Worm (Caenorhabditis elegans) whole organism, L1 larva: Measurements from ENCODE around the gene kcc-1.
A peak's percentile ranks its signal among the peaks of the same experiment; 100 is the strongest.

Source experiments
- C34B4.2 ChIP-seq: sonication (generic microtip); optimal IDR thresholded peaks from 2 replicates; lab custom pipeline; 2017; ENCODE audit warnings: mild to moderate bottlenecking, missing genetic modification characterization, missing compliant biosample characterization
- F16B12.6 ChIP-seq: fragments of 150-350 bp; optimal IDR thresholded peaks from 2 replicates; lab custom pipeline; 2014; ENCODE audit warnings: missing biosample characterization, missing genetic modification characterization
- Y116A8C.19 ChIP-seq: sonication (generic microtip); optimal IDR thresholded peaks from 2 replicates; lab custom pipeline; 2016; ENCODE audit warnings: missing compliant biosample characterization, missing genetic modification characterization, borderline replicate concordance
- alr-1 ChIP-seq: fragments of 200-800 bp; sonication (Bioruptor generic); optimal IDR thresholded peaks from 2 replicates; lab custom pipeline; 2018; ENCODE audit warnings: borderline replicate concordance, mild to moderate bottlenecking, missing genetic modification characterization, missing compliant biosample characterization
- ama-1 ChIP-seq: fragments of 150-350 bp; optimal IDR thresholded peaks from 2 replicates; lab custom pipeline; 2014
- ceh-63 ChIP-seq: fragments of 200-800 bp; sonication (Bioruptor generic); optimal IDR thresholded peaks from 2 replicates; lab custom pipeline; 2018; ENCODE audit warnings: mild to moderate bottlenecking, missing genetic modification characterization, missing compliant biosample characterization
- dpl-1 ChIP-seq, 3 experiments: fragments of 150-350 bp in 2 of 3; sonication (generic microtip) in 1 of 3; optimal IDR thresholded peaks; 2 replicates each; lab custom pipeline; 2014 to 2017; ENCODE audit warnings: missing biosample characterization in 3 of 3, missing genetic modification characterization in 3 of 3, missing genetic modification reagents in 3 of 3
- dsc-1 ChIP-seq: sonication (generic microtip); optimal IDR thresholded peaks from 2 replicates; lab custom pipeline; 2016; ENCODE audit warnings: mild to moderate bottlenecking, missing genetic modification characterization, missing compliant biosample characterization
- efl-1 ChIP-seq, 4 experiments: fragments of 150-350 bp; optimal IDR thresholded peaks in 3 of 4; peaks in 1 of 4; 1 replicate in 1 of 4; 2 replicates in 3 of 4; lab custom pipeline; 2014; ENCODE audit warnings: missing biosample characterization in 2 of 4, missing genetic modification characterization in 2 of 4, missing genetic modification reagents in 2 of 4
- efl-3 ChIP-seq: fragments of 200-800 bp; sonication (Bioruptor generic); optimal IDR thresholded peaks from 2 replicates; lab custom pipeline; 2018; ENCODE audit warnings: mild to moderate bottlenecking, missing genetic modification characterization, missing compliant biosample characterization
- egl-27 ChIP-seq, 2 experiments: fragments of 150-350 bp in 1 of 2; sonication (generic microtip); optimal IDR thresholded peaks; 3 replicates each; lab custom pipeline; 2017 to 2018; ENCODE audit warnings: missing biosample characterization in 2 of 2, missing genetic modification characterization in 2 of 2, missing genetic modification reagents in 2 of 2
- elt-2 ChIP-seq: sonication (generic microtip); optimal IDR thresholded peaks from 2 replicates; lab custom pipeline; 2016; ENCODE audit warnings: missing genetic modification characterization, mild to moderate bottlenecking, inconsistent platforms, missing compliant biosample characterization, missing genetic modification reagents
- ets-5 ChIP-seq: fragments of 200-800 bp; sonication (Bioruptor generic); IDR thresholded peaks from 2 replicates; pipeline ENCODE4 v1.3.6; 2022; ENCODE audit warnings: missing genetic modification characterization, missing compliant biosample characterization
- fkh-10 ChIP-seq: sonication (generic microtip); optimal IDR thresholded peaks from 2 replicates; lab custom pipeline; 2017; ENCODE audit warnings: missing biosample characterization, missing genetic modification reagents, missing genetic modification characterization
- fkh-8 ChIP-seq: sonication (generic microtip); optimal IDR thresholded peaks from 2 replicates; lab custom pipeline; 2016; ENCODE audit warnings: mild to moderate bottlenecking, missing genetic modification characterization, missing compliant biosample characterization
- fos-1 ChIP-seq: fragments of 150-350 bp; optimal IDR thresholded peaks from 2 replicates; lab custom pipeline; 2014; ENCODE audit warnings: missing biosample characterization, missing genetic modification characterization
- grh-1 ChIP-seq: fragments of 200-800 bp; sonication (Bioruptor generic); IDR thresholded peaks from 2 replicates; pipeline ENCODE4 v1.3.6; 2022; ENCODE audit warnings: missing genetic modification reagents, missing genetic modification characterization, missing compliant biosample characterization
- hlh-17 ChIP-seq: fragments of 200-800 bp; sonication (Bioruptor generic); optimal IDR thresholded peaks from 2 replicates; lab custom pipeline; 2018; ENCODE audit warnings: missing genetic modification characterization, mild to moderate bottlenecking, missing compliant biosample characterization, moderate library complexity, borderline replicate concordance
- isw-1 ChIP-seq: fragments of 200-800 bp; sonication (Bioruptor generic); IDR thresholded peaks from 2 replicates; pipeline ENCODE4 v1.3.6; 2022; ENCODE audit warnings: missing genetic modification characterization, missing compliant biosample characterization
- lin-13 ChIP-seq: fragments of 150-350 bp; optimal IDR thresholded peaks from 2 replicates; lab custom pipeline; 2014; ENCODE audit warnings: missing biosample characterization, missing genetic modification reagents, missing genetic modification characterization
- lin-15B ChIP-seq: fragments of 150-350 bp; sonication (generic microtip); optimal IDR thresholded peaks from 3 replicates; lab custom pipeline; 2014; ENCODE audit warnings: missing biosample characterization, missing genetic modification characterization
- lin-35 ChIP-seq, 2 experiments: fragments of 150-350 bp; optimal IDR thresholded peaks; 2 replicates each; lab custom pipeline; 2014; ENCODE audit warnings: missing biosample characterization in 2 of 2, missing genetic modification characterization in 2 of 2, missing genetic modification reagents in 2 of 2
- lin-39 ChIP-seq: fragments of 150-350 bp; optimal IDR thresholded peaks from 2 replicates; lab custom pipeline; 2014; ENCODE audit warnings: missing biosample characterization, missing genetic modification reagents, missing genetic modification characterization
- lir-3 ChIP-seq: sonication (generic microtip); optimal IDR thresholded peaks from 2 replicates; lab custom pipeline; 2016; ENCODE audit warnings: mild to moderate bottlenecking, missing genetic modification characterization, moderate library complexity, missing compliant biosample characterization; ENCODE audit not compliant: poor library complexity
- lsy-2 ChIP-seq, 2 experiments: fragments of 150-350 bp; optimal IDR thresholded peaks; 2 replicates each; lab custom pipeline; 2014; ENCODE audit warnings: missing biosample characterization in 2 of 2, missing genetic modification characterization in 2 of 2
- mab-9 ChIP-seq: fragments of 200-800 bp; sonication (Bioruptor generic); IDR thresholded peaks from 2 replicates; pipeline ENCODE4 v1.3.6; 2022; ENCODE audit warnings: missing genetic modification reagents, missing genetic modification characterization, missing compliant biosample characterization
- mep-1 ChIP-seq: fragments of 150-350 bp; optimal IDR thresholded peaks from 2 replicates; lab custom pipeline; 2014; ENCODE audit warnings: missing biosample characterization, missing genetic modification characterization
- nhr-19 ChIP-seq: fragments of 200-800 bp; sonication (Bioruptor generic); conservative IDR thresholded peaks from 2 replicates; pipeline ENCODE4 v1.3.6; 2022; ENCODE audit warnings: missing genetic modification characterization, missing compliant biosample characterization
- nhr-20 ChIP-seq: sonication (generic microtip); optimal IDR thresholded peaks from 2 replicates; lab custom pipeline; 2016; ENCODE audit warnings: mild to moderate bottlenecking, missing genetic modification characterization, missing compliant biosample characterization
- nhr-28 ChIP-seq: fragments of 150-350 bp; optimal IDR thresholded peaks from 2 replicates; lab custom pipeline; 2014; ENCODE audit warnings: missing biosample characterization, missing genetic modification characterization
- nhr-47 ChIP-seq: sonication (generic microtip); optimal IDR thresholded peaks from 2 replicates; lab custom pipeline; 2016; ENCODE audit warnings: mild to moderate bottlenecking, missing genetic modification characterization, moderate library complexity, missing compliant biosample characterization
- nhr-71 ChIP-seq: sonication (generic microtip); optimal IDR thresholded peaks from 2 replicates; lab custom pipeline; 2016; ENCODE audit warnings: mild to moderate bottlenecking, missing genetic modification characterization, moderate library complexity, missing compliant biosample characterization
- nhr-77 ChIP-seq: fragments of 150-350 bp; optimal IDR thresholded peaks from 2 replicates; lab custom pipeline; 2014; ENCODE audit warnings: missing biosample characterization, missing genetic modification characterization
- nhr-84 ChIP-seq: sonication (generic microtip); optimal IDR thresholded peaks from 2 replicates; lab custom pipeline; 2017; ENCODE audit warnings: missing biosample characterization, missing genetic modification characterization
- nhr-85 ChIP-seq: sonication (generic microtip); peaks from one replicate; lab custom pipeline; 2016; ENCODE audit warnings: missing genetic modification characterization, inconsistent platforms, missing compliant biosample characterization
- pqm-1 ChIP-seq: sonication (generic microtip); optimal IDR thresholded peaks from 3 replicates; lab custom pipeline; 2017; ENCODE audit warnings: missing biosample characterization, missing genetic modification characterization
- snpc-4 ChIP-seq: fragments of 150-350 bp; optimal IDR thresholded peaks from 2 replicates; lab custom pipeline; 2014; ENCODE audit warnings: missing biosample characterization, missing genetic modification characterization
- snu-23 ChIP-seq: sonication (generic microtip); optimal IDR thresholded peaks from 2 replicates; lab custom pipeline; 2016; ENCODE audit warnings: missing genetic modification characterization, missing compliant biosample characterization
- sox-4 ChIP-seq: sonication (generic microtip); optimal IDR thresholded peaks from 2 replicates; lab custom pipeline; 2016; ENCODE audit warnings: missing genetic modification characterization, missing compliant biosample characterization
- tbx-2 ChIP-seq: sonication (generic microtip); optimal IDR thresholded peaks from 2 replicates; lab custom pipeline; 2016; ENCODE audit warnings: missing genetic modification characterization, missing compliant biosample characterization
- unc-30 ChIP-seq: sonication (generic microtip); optimal IDR thresholded peaks from 2 replicates; lab custom pipeline; 2017; ENCODE audit warnings: missing biosample characterization, missing genetic modification characterization
- xbp-1 ChIP-seq: sonication (generic microtip); optimal IDR thresholded peaks from 2 replicates; lab custom pipeline; 2016; ENCODE audit warnings: missing genetic modification characterization, missing compliant biosample characterization
- zag-1 ChIP-seq: fragments of 150-350 bp; optimal IDR thresholded peaks from 2 replicates; lab custom pipeline; 2014; ENCODE audit warnings: missing biosample characterization, missing genetic modification characterization
- zip-4 ChIP-seq: fragments of 200-800 bp; sonication (Bioruptor generic); optimal IDR thresholded peaks from 2 replicates; lab custom pipeline; 2018; ENCODE audit warnings: mild to moderate bottlenecking, missing genetic modification characterization, moderate library complexity, missing compliant biosample characterization
- ztf-11 ChIP-seq, 2 experiments: sonication (generic microtip); optimal IDR thresholded peaks; 2 replicates each; lab custom pipeline; 2016 to 2017; ENCODE audit warnings: missing genetic modification characterization in 2 of 2, missing biosample characterization in 1 of 2, missing compliant biosample characterization in 1 of 2

kcc-1 gene

DNA sequence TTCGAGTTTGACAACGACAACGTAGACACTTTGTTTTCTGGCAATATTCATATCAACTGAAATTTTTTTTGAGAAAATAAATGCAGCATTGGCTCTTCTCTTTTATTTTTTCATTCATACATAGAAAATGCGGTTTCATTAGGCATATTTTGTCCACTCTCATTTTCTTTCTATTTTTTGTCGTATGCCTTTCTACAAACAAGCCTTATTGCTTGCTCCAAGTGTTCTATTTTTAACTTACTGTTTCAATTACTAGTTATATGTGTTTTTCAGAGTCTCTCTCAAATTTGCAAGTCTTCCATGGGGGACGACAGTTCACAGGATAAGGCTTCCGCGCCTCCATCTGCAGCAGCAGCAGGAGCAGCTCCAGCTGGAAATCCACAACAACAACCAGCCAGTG is at the start of gene kcc-1:
Gene kcc-1 (plus strand): TSS at position 301 of the 400 bp plus-strand sequence.
- TF ChIP-seq ceh-63 (GFP tag; lab: Kevin White, UChicago), result no peak
- no peak for TF ChIP-seq ama-1 (lab: Kevin White, UChicago)
- TF ChIP-seq lir-3 (tag; lab: Kevin White, UChicago), result no peak
- no peak for TF ChIP-seq fkh-8 (tag; lab: Kevin White, UChicago)
- no peak for TF ChIP-seq lin-39 (tag; lab: Kevin White, UChicago)
- TF ChIP-seq lin-35 (GFP tag; optimal IDR thresholded peaks at IDR 0.05; lab: Kevin White, UChicago), result no peak
- no peak for TF ChIP-seq lin-13 (GFP tag; lab: Kevin White, UChicago)
- TF ChIP-seq F16B12.6 (tag; lab: Kevin White, UChicago), result no peak
- no peak for TF ChIP-seq nhr-28 (tag; lab: Kevin White, UChicago)
- TF ChIP-seq dpl-1 (GFP tag; optimal IDR thresholded peaks at IDR 0.05; lab: Kevin White, UChicago), result no peak
- TF ChIP-seq isw-1 (GFP tag; lab: Robert Waterston, UW), result no peak
- no peak for TF ChIP-seq xbp-1 (tag; lab: Kevin White, UChicago)
- TF ChIP-seq nhr-77 (tag; lab: Kevin White, UChicago), result no peak
- TF ChIP-seq nhr-19 (GFP tag; lab: Robert Waterston, UW), result no peak
- no peak for TF ChIP-seq pqm-1
- no peak for TF ChIP-seq grh-1 (GFP tag; lab: Robert Waterston, UW)

ce11 chrIV:7156356-7156755 is 49.7 kb upstream of the kcc-1 start, which contains the start of gene maph-9:
Gene maph-9 (plus strand): TSS chrIV:7156628.
- TF ChIP-seq C34B4.2 (tag; lab: Kevin White, UChicago) (no peak), dsc-1 (tag; lab: Kevin White, UChicago) (peak; percentile 50), mab-9 (no peak), snu-23 (GFP tag; lab: Kevin White, UChicago) (no peak), lsy-2 (tag; optimal IDR thresholded peaks at IDR 0.05; lab: Kevin White, UChicago) (peak in 1 of 2 experiments; percentile 39), nhr-85 (no peak), nhr-28 (tag; lab: Kevin White, UChicago) (no peak), nhr-77 (tag; lab: Kevin White, UChicago) (no peak), nhr-71 (peak; percentile 49), alr-1 (tag; lab: Kevin White, UChicago) (no peak), lin-13 (GFP tag; lab: Kevin White, UChicago) (no peak), unc-30 (tag; lab: Kevin White, UChicago) (no peak), grh-1 (GFP tag; lab: Robert Waterston, UW) (no peak), lin-15B (tag; lab: Kevin White, UChicago) (no peak), snpc-4 (tag; lab: Kevin White, UChicago) (no peak), dpl-1 (GFP tag; optimal IDR thresholded peaks at IDR 0.05; lab: Kevin White, UChicago) (no peak), Y116A8C.19 (no peak), tbx-2 (tag; lab: Kevin White, UChicago) (no peak), mep-1 (tag; lab: Kevin White, UChicago) (no peak), efl-3 (no peak), fkh-8 (tag; lab: Kevin White, UChicago) (peak; percentile 95), ztf-11 (tag; optimal IDR thresholded peaks at IDR 0.05; lab: Kevin White, UChicago) (no peak), elt-2 (tag; lab: Kevin White, UChicago) (no peak), nhr-47 (peak; percentile 39), fos-1 (tag; lab: Kevin White, UChicago) (no peak), zag-1 (no peak), nhr-84 (tag; lab: Kevin White, UChicago) (no peak), fkh-10 (GFP tag; lab: Kevin White, UChicago) (no peak), efl-1 (optimal IDR thresholded peaks at IDR 0.05; lab: Kevin White, UChicago) (no peak), efl-1 (GFP tag; optimal IDR thresholded peaks at IDR 0.05 in 1 of 2; lab: Kevin White, UChicago) (peak in 1 of 2 experiments; percentile 64)

- TF ChIP-seq nhr-71 (no peak), lin-15B (tag; lab: Kevin White, UChicago) (no peak), hlh-17 (no peak), tbx-2 (tag; lab: Kevin White, UChicago) (no peak), ceh-63 (GFP tag; lab: Kevin White, UChicago) (no peak), ets-5 (GFP tag; lab: Robert Waterston, UW) (no peak), efl-3 (no peak), dsc-1 (tag; lab: Kevin White, UChicago) (no peak), egl-27 (tag; optimal IDR thresholded peaks at IDR 0.05; lab: Kevin White, UChicago) (no peak), nhr-20 (no peak), nhr-84 (tag; lab: Kevin White, UChicago) (no peak), elt-2 (tag; lab: Kevin White, UChicago) (no peak), zip-4 (no peak), sox-4 (tag; lab: Kevin White, UChicago) (no peak)
These were observed 47.9 kb upstream of the kcc-1 start for ce11 chrIV:7158161-7158560.
